Fruit fly (Drosophila melanogaster) whole organism, embryonic: ENCODE data around the gene Sgs1.

Source experiments
- CG11398 ChIP-seq: fragments of 200-800 bp; sonication (Bioruptor generic); optimal IDR thresholded peaks from 2 replicates; lab custom pipeline; 2016; ENCODE audit warnings: missing biosample characterization, missing genetic modification characterization
- CG2889 ChIP-seq: fragments of 200-800 bp; sonication (Bioruptor generic); IDR thresholded peaks from 3 replicates; pipeline ENCODE4 v1.3.6; 2022; ENCODE audit warnings: missing biosample characterization, missing genetic modification characterization
- CG7556 ChIP-seq: fragments of 200-800 bp; sonication (Bioruptor generic); optimal IDR thresholded peaks from 2 replicates; lab custom pipeline; 2017; ENCODE audit warnings: missing biosample characterization, mild to moderate bottlenecking, missing genetic modification characterization
- Lpt ChIP-seq: fragments of >200 bp; optimal IDR thresholded peaks from 2 replicates; lab custom pipeline; 2018; ENCODE audit warnings: missing biosample characterization, missing genetic modification characterization
- Stat92E ChIP-seq, 3 experiments: fragments of >200 bp in 2 of 3; fragments of 200-800 bp in 1 of 3; sonication (Bioruptor generic) in 1 of 3; optimal IDR thresholded peaks; 2 replicates each; lab custom pipeline; 2017 to 2019; ENCODE audit warnings: missing biosample characterization in 3 of 3, missing genetic modification characterization in 3 of 3, mild to moderate bottlenecking in 1 of 3, moderate library complexity in 1 of 3
- abd-A ChIP-seq: fragments of 200-800 bp; sonication (Bioruptor generic); optimal IDR thresholded peaks from 3 replicates; lab custom pipeline; 2019; ENCODE audit warnings: missing biosample characterization, mild to moderate bottlenecking, missing genetic modification characterization, moderate library complexity
- bigmax ChIP-seq: fragments of 200-800 bp; sonication (Bioruptor generic); optimal IDR thresholded peaks from 2 replicates; lab custom pipeline; 2018; ENCODE audit warnings: missing biosample characterization, mild to moderate bottlenecking, missing genetic modification characterization
- lab ChIP-seq: fragments of 200-800 bp; sonication (Bioruptor generic); optimal IDR thresholded peaks from 3 replicates; lab custom pipeline; 2017; ENCODE audit warnings: missing biosample characterization, missing genetic modification characterization, mild to moderate bottlenecking, moderate library complexity, missing genetic modification reagents
- pan ChIP-seq, 4 experiments: fragments of >200 bp in 3 of 4; fragments of 200-800 bp in 1 of 4; sonication (Bioruptor generic) in 1 of 4; optimal IDR thresholded peaks in 3 of 4; IDR thresholded peaks in 1 of 4; 2 replicates each; pipeline versions ENCODE4 v1.3.6 to Lab custom; 2017 to 2022; ENCODE audit warnings: missing biosample characterization in 2 of 4, missing genetic modification characterization in 2 of 4, mixed read lengths in 1 of 4
- schlank ChIP-seq: fragments of 200-800 bp; sonication (Bioruptor generic); optimal IDR thresholded peaks from 2 replicates; lab custom pipeline; 2018; ENCODE audit warnings: missing biosample characterization, mild to moderate bottlenecking, missing genetic modification characterization
- tgo ChIP-seq: fragments of 200-800 bp; sonication (Bioruptor generic); IDR thresholded peaks from 3 replicates; pipeline ENCODE4 v1.3.6; 2022; ENCODE audit warnings: missing biosample characterization, missing genetic modification characterization
- usp ChIP-seq: fragments of >200 bp; optimal IDR thresholded peaks from 2 replicates; lab custom pipeline; 2017; ENCODE audit warnings: missing biosample characterization, missing genetic modification characterization

- TF ChIP-seq CG2889 (GFP tag; lab: Robert Waterston, UW) (no peak), CG11398 (GFP tag; lab: Kevin White, UChicago) (no peak), abd-A (tag; lab: Kevin White, UChicago) (no peak), tgo (GFP tag; lab: Robert Waterston, UW) (no peak), CG7556 (GFP tag; lab: Kevin White, UChicago) (no peak), pan (optimal IDR thresholded peaks at IDR 0.05; lab: Kevin White, UChicago) (no peak), pan (GFP tag; optimal IDR thresholded peaks at IDR 0.05 in 1 of 2, IDR thresholded peaks at IDR 0.05 in 1 of 2) (no peak), schlank (tag; lab: Kevin White, UChicago) (no peak), usp (no peak), Lpt (no peak), Stat92E (GFP tag; optimal IDR thresholded peaks at IDR 0.05; lab: Kevin White, UChicago) (no peak), bigmax (GFP tag; lab: Kevin White, UChicago) (no peak), lab (GFP tag; lab: Kevin White, UChicago) (no peak)
These were observed 39.0 kb upstream of the Sgs1 start for dm6 chr2L:4898165-4898564.
